Fruit fly (Drosophila melanogaster): ENCODE results near the gene Ir7e.

Gene Ir7e

dm6 chrX:7908239-7909068, 27.0 kb upstream of the Ir7e start, which contains the start of the genes dpr14 and spidey (continued):
- TF ChIP-seq Meics (GFP tag; optimal IDR thresholded peaks at IDR 0.05) (peak; percentile 94), shn (GFP tag; optimal IDR thresholded peaks at IDR 0.05) (peak; percentile 85), Kr (GFP tag; optimal IDR thresholded peaks at IDR 0.05) (no peak), grau (tag; optimal IDR thresholded peaks at IDR 0.05) (peak; percentile 92), gsb (GFP tag; IDR thresholded peaks at IDR 0.05) (peak; percentile 85), CG18262 (tag; optimal IDR thresholded peaks at IDR 0.05) (peak; percentile 90), NfI (GFP tag; optimal IDR thresholded peaks at IDR 0.05) (peak; percentile 91), B-H1 (GFP tag; IDR thresholded peaks at IDR 0.05) (peak; percentile 85), scrt (GFP tag; optimal IDR thresholded peaks at IDR 0.05) (peak; percentile 90), abd-A (tag; optimal IDR thresholded peaks at IDR 0.05) (peak; percentile 92), tap (tag; optimal IDR thresholded peaks at IDR 0.05) (peak; percentile 91), CG7839 (tag; optimal IDR thresholded peaks at IDR 0.05) (peak; percentile 94), gce (GFP tag; IDR thresholded peaks at IDR 0.05) (peak; percentile 75; the same call in 1 of the 3 replicates), MESR4 (GFP tag; optimal IDR thresholded peaks at IDR 0.05) (peak; percentile 70), Hr3 (GFP tag; optimal IDR thresholded peaks at IDR 0.05) (peak; percentile 87), CG17359 (tag; optimal IDR thresholded peaks at IDR 0.05) (peak; percentile 92), vnd (GFP tag; IDR thresholded peaks at IDR 0.05; ENCODE audit: partially characterized antibody) (no peak; the same call in 2 of the 3 replicates), CoRest (tag; optimal IDR thresholded peaks at IDR 0.05) (peak; percentile 92), repo (GFP tag; optimal IDR thresholded peaks at IDR 0.05) (peak; percentile 74), ranshi (GFP tag; IDR thresholded peaks at IDR 0.05) (peak; percentile 88), jing (GFP tag; optimal IDR thresholded peaks at IDR 0.05) (no peak), salm (tag; optimal IDR thresholded peaks at IDR 0.05) (peak; percentile 80), CG12391 (tag; optimal IDR thresholded peaks at IDR 0.05) (peak; percentile 91), CG10979 (tag; optimal IDR thresholded peaks at IDR 0.05) (peak; percentile 87), CG12071 (GFP tag; optimal IDR thresholded peaks at IDR 0.05) (peak; percentile 92), CG7963 (GFP tag; IDR thresholded peaks at IDR 0.05; ENCODE audit: partially characterized antibody) (0 out of 3 replicates have a peak, but pooled peaks have one; percentile 8), CG11093 (GFP tag; IDR thresholded peaks at IDR 0.05) (peak; percentile 89), gsb-n (tag; optimal IDR thresholded peaks at IDR 0.05) (peak; percentile 87), Sin3A (optimal IDR thresholded peaks at IDR 0.05) (no peak), p53 (GFP tag; optimal IDR thresholded peaks at IDR 0.05) (peak; percentile 5), CG16815 (GFP tag; optimal IDR thresholded peaks at IDR 0.05) (peak; percentile 74), CG34376 (GFP tag; optimal IDR thresholded peaks at IDR 0.05) (peak; percentile 95), CG12236 (GFP tag; optimal IDR thresholded peaks at IDR 0.05) (peak; percentile 72), Xbp1 (GFP tag; optimal IDR thresholded peaks at IDR 0.05) (peak; percentile 90), ewg (GFP tag; optimal IDR thresholded peaks at IDR 0.05) (peak; percentile 89), CG3847 (GFP tag; IDR thresholded peaks at IDR 0.05) (peak; percentile 88), ken (GFP tag; IDR thresholded peaks at IDR 0.05) (peak; percentile 87), H2.0 (GFP tag; IDR thresholded peaks at IDR 0.05) (peak; percentile 90), CG11695 (GFP tag; IDR thresholded peaks at IDR 0.05) (peak; percentile 90), Eip74EF (GFP tag; optimal IDR thresholded peaks at IDR 0.05) (peak in 1 of 2 experiments; percentile 84), sr (GFP tag; IDR thresholded peaks at IDR 0.05) (peak; percentile 51; the same call in 1 of the 3 replicates), CHES-1-like (GFP tag; optimal IDR thresholded peaks at IDR 0.05) (peak; percentile 89), Dll (GFP tag; IDR thresholded peaks at IDR 0.05; ENCODE audit: partially characterized antibody) (peak; percentile 49; the same call in 3 of the 4 replicates), pita (GFP tag; optimal IDR thresholded peaks at IDR 0.05) (no peak), ssp (GFP tag; IDR thresholded peaks at IDR 0.05) (peak; percentile 74), CG31388 (GFP tag; optimal IDR thresholded peaks at IDR 0.05) (peak; percentile 48), slbo (GFP tag; IDR thresholded peaks at IDR 0.05) (peak; percentile 94), Aef1 (GFP tag; IDR thresholded peaks at IDR 0.05) (peak; percentile 90)
